Fruit fly (Drosophila melanogaster): Measurements from ENCODE around the gene CG34301.

dm6 chr3R:8747871-8748775, 25.1 kb upstream of the CG34301 start:
- peak; percentile 80 for TF ChIP-seq h (GFP tag; optimal IDR thresholded peaks at IDR 0.05)
- TF ChIP-seq usp (GFP tag; optimal IDR thresholded peaks at IDR 0.05): no peak
- TF ChIP-seq Mio (GFP tag; optimal IDR thresholded peaks at IDR 0.05): no peak

Data from whole organism, wandering third instar larva.